Worm (Caenorhabditis elegans) whole organism, L4/young adult: ENCODE data around the gene Y25C1A.6.
"Not testable (repeated sequence)": the region's sequence is repeated elsewhere in the genome, so short reads cannot be mapped to it uniquely, and the experiment has no call there.

Experiments used
- W03F9.2 ChIP-seq: fragments of 150-350 bp; optimal IDR thresholded peaks from 2 replicates; lab custom pipeline; 2014; ENCODE audit warnings: missing biosample characterization, missing genetic modification characterization
- dao-5 ChIP-seq: sonication (generic microtip); optimal IDR thresholded peaks from 2 replicates; lab custom pipeline; 2016; ENCODE audit warnings: missing genotype, missing genetic modification characterization, moderate library complexity, missing compliant biosample characterization
- him-1 ChIP-seq: sonication (generic microtip); optimal IDR thresholded peaks from 2 replicates; lab custom pipeline; 2016; ENCODE audit warnings: missing genotype, missing genetic modification reagents, missing genetic modification characterization, missing compliant biosample characterization

The Y25C1A.6 gene

ce11 chrII:3060782-3061181 is at the start of gene Y25C1A.6:
Gene Y25C1A.6 (plus strand): TSS chrII:3061082.
- TF ChIP-seq him-1 (tag; lab: Kevin White, UChicago) (no peak), dao-5 (tag; lab: Kevin White, UChicago) (no peak), W03F9.2 (no peak)

ce11 chrII:3012133-3012532 is 48.7 kb upstream of the Y25C1A.6 start, which contains the start of gene C41H7.9:
Gene C41H7.9 (minus strand): TSS chrII:3012233.
- no peak for TF ChIP-seq W03F9.2
- TF ChIP-seq dao-5 (tag; lab: Kevin White, UChicago): no peak
- no peak for TF ChIP-seq him-1 (tag; lab: Kevin White, UChicago)

DNA sequence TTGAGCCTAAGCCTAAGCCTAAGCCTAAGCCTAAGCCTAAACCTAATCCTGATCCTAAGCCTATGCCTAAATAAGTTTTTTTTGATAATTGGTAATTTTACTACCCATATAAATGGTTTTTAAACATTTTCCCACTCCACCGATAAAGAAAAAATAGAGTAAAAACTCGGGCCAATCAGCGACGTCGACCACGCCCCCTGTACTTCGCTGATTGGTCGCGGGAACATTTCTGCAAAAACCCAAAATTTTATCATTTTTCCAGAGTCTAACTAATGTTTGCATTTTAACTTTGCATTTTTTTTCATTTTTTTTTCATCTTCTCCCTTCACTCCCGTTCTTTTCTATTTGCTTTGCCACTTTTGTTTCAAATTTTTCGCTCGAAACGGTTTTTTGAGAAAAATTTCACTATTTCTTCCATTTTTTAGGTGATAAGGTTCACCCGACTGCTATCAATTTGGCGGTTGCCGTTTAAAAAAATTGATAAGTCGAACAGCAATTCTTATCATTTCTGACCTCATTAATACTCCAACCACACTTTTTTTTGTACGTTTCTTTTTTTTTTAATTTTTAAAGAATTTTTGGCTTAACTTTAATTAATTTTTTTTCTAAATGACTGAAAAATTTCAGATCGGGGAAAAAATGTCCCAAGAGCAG is 46.6 kb upstream of the Y25C1A.6 start, which contains the start of gene C41H7.2:
C41H7.2 (plus strand) TSS at position 622 of the 654 bp plus-strand sequence.
- TF ChIP-seq him-1 (tag; lab: Kevin White, UChicago): no peak
- no peak for TF ChIP-seq W03F9.2
- no peak for TF ChIP-seq dao-5 (tag; lab: Kevin White, UChicago)

DNA sequence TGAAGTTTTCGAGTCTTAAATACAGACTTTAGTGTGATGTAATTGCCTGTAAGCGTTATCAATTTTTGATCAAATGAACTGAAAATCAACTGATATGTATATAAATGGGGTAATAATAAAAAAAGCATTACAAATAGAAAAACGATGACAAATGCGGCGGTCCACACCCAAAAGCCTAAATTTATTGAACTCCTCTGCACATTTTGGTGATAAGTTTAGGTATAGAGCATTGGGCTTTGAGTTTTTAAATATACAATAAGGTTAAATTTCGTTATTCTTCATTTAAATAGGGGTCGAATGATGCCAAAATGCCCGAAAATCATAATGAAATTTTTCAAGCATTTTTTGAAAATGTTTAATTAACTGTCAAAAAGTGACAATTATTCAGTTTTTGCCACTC is 41.1 kb upstream of the Y25C1A.6 start, which contains the start of gene clec-3:
clec-3 (minus strand) TSS at position 101 of the 400 bp plus-strand sequence.
- TF ChIP-seq dao-5 (tag; lab: Kevin White, UChicago): no peak
- no peak for TF ChIP-seq W03F9.2
- no peak for TF ChIP-seq him-1 (tag; lab: Kevin White, UChicago)

ce11 chrII:3020899-3021298 is 40.0 kb upstream of the Y25C1A.6 start:
- no peak for TF ChIP-seq him-1 (tag; lab: Kevin White, UChicago)
- TF ChIP-seq dao-5 (tag; lab: Kevin White, UChicago): no peak
- no peak for TF ChIP-seq W03F9.2

DNA sequence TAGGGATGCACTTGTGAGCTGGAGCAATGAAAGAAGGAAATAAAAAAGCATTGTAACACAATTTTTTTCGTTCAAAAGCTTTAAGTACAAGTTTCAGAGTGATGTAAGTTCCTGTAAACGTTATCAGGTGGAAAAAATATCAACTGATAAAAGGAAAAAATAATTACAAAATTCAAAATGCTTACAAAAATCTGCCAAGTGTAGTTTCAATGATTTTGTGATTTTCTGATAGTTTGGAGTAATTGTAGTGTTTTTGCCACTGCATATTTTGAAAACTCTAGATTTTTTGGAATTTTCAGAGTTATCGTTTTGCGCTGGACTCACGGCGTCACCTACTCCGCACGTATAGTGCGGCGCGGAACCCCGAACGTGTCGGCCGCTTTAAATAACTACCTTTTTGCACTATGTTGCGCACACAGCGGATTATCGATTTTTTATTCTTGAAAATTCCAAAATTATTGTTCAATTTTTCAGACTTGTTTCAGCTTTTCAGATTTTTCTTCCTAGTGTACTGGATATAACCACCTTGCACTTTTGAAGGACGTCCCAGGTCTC is 37.4 kb upstream of the Y25C1A.6 start, which contains the start of gene clec-2:
clec-2 (minus strand) TSS at position 51 of the 555 bp plus-strand sequence.
- no peak for TF ChIP-seq dao-5 (tag; lab: Kevin White, UChicago)
- TF ChIP-seq him-1 (tag; lab: Kevin White, UChicago): no peak
- TF ChIP-seq W03F9.2: no peak

DNA sequence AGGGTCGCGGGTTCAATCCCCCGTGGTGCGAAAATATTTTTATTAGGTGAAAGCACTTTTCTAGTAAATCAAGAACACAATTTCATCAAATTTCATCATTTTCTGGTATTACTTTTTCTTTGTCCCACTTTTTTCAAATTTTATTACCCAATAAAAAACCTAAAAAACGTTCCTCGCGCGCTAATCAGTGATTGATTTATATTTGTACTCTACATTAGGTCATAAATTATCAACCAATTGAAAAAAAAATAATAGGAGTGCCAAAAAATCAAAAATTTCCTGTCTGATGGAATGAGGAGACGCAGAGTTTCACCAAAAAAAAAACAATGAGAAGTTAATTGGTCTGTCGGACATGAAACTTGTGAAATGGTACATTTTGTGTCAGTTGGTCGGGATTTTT is 36.2 kb upstream of the Y25C1A.6 start:
- TF ChIP-seq him-1 (tag; lab: Kevin White, UChicago) (no peak), W03F9.2 (no peak), dao-5 (tag; lab: Kevin White, UChicago) (no peak)

ce11 chrII:3028264-3028663 is 32.6 kb upstream of the Y25C1A.6 start:
- no peak for TF ChIP-seq dao-5 (tag; lab: Kevin White, UChicago)
- TF ChIP-seq him-1 (tag; lab: Kevin White, UChicago): no peak
- no peak for TF ChIP-seq W03F9.2

- TF ChIP-seq dao-5 (tag; lab: Kevin White, UChicago) (no peak), W03F9.2 (no peak), him-1 (tag; lab: Kevin White, UChicago) (no peak)
These were observed 30.5 kb upstream of the Y25C1A.6 start for ce11 chrII:3030416-3030815.

DNA sequence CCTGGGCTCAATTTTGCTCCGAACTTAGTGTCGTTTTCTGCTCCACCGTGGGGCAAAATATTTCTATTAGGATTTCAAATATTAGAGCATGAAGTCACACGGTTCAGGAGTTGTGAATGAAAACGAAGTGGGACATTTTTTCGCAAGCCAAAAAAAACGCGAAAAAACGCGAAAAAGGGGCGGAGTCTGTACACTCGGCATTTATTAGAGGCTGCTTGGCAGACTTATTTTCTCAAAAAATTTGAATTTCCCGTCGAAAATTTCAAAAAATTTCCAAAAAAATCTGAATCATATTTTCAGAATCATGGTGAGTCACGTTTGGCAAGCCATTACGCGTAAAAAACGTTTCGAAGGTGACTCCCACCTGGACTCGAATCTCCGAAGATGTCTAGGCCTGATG is 28.4 kb upstream of the Y25C1A.6 start, which contains the start of gene B0454.6:
B0454.6 (plus strand) TSS at position 301 of the 400 bp plus-strand sequence.
- not testable (repeated sequence) for TF ChIP-seq him-1 (tag; lab: Kevin White, UChicago); W03F9.2; dao-5 (tag; lab: Kevin White, UChicago)

- TF ChIP-seq W03F9.2 (no peak), dao-5 (tag; lab: Kevin White, UChicago) (no peak), him-1 (tag; lab: Kevin White, UChicago) (no peak)
These were observed 26.0 kb upstream of the Y25C1A.6 start for ce11 chrII:3034914-3035313.

- TF ChIP-seq dao-5 (tag; lab: Kevin White, UChicago) (no peak), him-1 (tag; lab: Kevin White, UChicago) (no peak), W03F9.2 (no peak)
These were observed 24.5 kb upstream of the Y25C1A.6 start for ce11 chrII:3036344-3036743.

DNA sequence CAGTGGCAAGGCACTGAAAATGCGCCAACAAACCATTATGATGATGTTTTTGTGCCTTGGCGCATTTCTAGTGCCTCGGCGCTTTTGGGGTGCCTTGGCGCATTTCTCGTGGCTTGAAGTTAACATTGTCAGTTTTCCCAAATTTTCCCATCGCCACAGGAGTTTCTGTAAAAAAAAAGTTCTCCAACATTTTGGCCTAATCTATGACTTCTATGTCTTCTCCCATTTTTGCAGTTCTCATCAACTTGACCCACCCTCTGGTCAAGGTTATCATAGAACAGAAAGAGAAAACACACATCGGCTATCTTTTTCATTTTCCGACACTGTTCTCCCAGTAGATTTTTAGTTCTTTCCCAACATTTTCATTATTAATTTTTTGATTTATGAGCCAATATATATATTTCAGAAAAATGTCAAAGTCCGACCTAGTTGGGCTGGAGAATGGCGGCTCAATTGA is 22.4 kb upstream of the Y25C1A.6 start, which contains the start of the genes B0454.26 and B0454.5:
B0454.26 (minus strand) TSS at position 101 of the 457 bp plus-strand sequence.
B0454.5 (plus strand) TSS at position 407 of the 457 bp plus-strand sequence.
- no peak for TF ChIP-seq him-1 (tag; lab: Kevin White, UChicago)
- TF ChIP-seq dao-5 (tag; lab: Kevin White, UChicago): no peak
- no peak for TF ChIP-seq W03F9.2

DNA sequence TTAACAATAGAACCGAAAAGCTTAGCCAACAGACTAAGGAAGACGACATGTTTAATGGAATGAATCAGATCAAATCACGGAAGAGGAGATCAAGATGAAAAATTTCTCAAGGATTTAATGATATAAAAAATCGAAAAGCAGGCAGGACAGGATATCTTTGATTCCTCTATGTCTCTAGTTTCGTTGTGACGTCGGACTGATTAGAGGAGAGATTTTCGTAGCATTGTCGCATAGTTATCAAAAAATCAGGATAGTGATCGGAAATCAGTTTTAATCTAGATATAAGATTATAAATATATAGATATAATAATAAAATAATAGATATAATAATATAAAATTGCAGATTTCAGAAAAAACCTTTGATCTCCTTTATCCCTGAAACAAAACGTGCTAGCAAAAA is 17.5 kb upstream of the Y25C1A.6 start, which contains the start of gene B0454.8:
B0454.8 (minus strand) TSS at position 101 of the 400 bp plus-strand sequence.
- TF ChIP-seq him-1 (tag; lab: Kevin White, UChicago) (no peak), dao-5 (tag; lab: Kevin White, UChicago) (no peak), W03F9.2 (no peak)
